Worm (Caenorhabditis elegans) whole organism, young adult: ENCODE measurements around the gene F52D1.2.
A peak's percentile ranks its signal among the peaks of the same experiment; 100 is the strongest.

Source experiments
- B0035.1 ChIP-seq: sonication (generic microtip); optimal IDR thresholded peaks from 2 replicates; lab custom pipeline; 2016; ENCODE audit warnings: missing genetic modification characterization, mild to moderate bottlenecking, missing compliant biosample characterization, missing genotype, missing genetic modification reagents
- B0336.3 ChIP-seq: fragments of 200-800 bp; sonication (Bioruptor generic); IDR thresholded peaks from 2 replicates; pipeline ENCODE4 v1.3.6; 2022; ENCODE audit warnings: missing genetic modification characterization, missing compliant biosample characterization
- C06A6.2 ChIP-seq: fragments of 200-800 bp; sonication (Bioruptor generic); conservative IDR thresholded peaks from 2 replicates; pipeline ENCODE4 v1.3.6; 2022; ENCODE audit warnings: missing genetic modification characterization, missing compliant biosample characterization
- D2030.7 ChIP-seq: fragments of 200-800 bp; sonication (Bioruptor generic); IDR thresholded peaks from 2 replicates; pipeline ENCODE4 v1.3.6; 2022; ENCODE audit warnings: missing genetic modification reagents, missing genetic modification characterization, missing compliant biosample characterization
- F23B12.7 ChIP-seq: sonication (generic microtip); optimal IDR thresholded peaks from 2 replicates; lab custom pipeline; 2017; ENCODE audit warnings: missing genetic modification characterization, mild to moderate bottlenecking, missing compliant biosample characterization, antibody characterized with exemption, moderate library complexity; ENCODE audit not compliant: insufficient read depth
- F33H1.4 ChIP-seq: fragments of 200-800 bp; sonication (Bioruptor generic); IDR thresholded peaks from 2 replicates; pipeline ENCODE4 v1.3.6; 2022; ENCODE audit warnings: missing genetic modification reagents, missing genetic modification characterization, missing compliant biosample characterization
- F37B4.10 ChIP-seq: fragments of 200-800 bp; sonication (Bioruptor generic); IDR thresholded peaks from 2 replicates; pipeline ENCODE4 v1.3.6; 2022; ENCODE audit warnings: missing genetic modification characterization, missing compliant biosample characterization
- F39B2.1 ChIP-seq: fragments of 200-800 bp; sonication (Bioruptor generic); IDR thresholded peaks from 2 replicates; pipeline ENCODE4 v1.3.6; 2022; ENCODE audit warnings: missing genetic modification reagents, missing genetic modification characterization, missing compliant biosample characterization
- F49E8.2 ChIP-seq: sonication (generic microtip); optimal IDR thresholded peaks from 3 replicates; lab custom pipeline; 2017; ENCODE audit warnings: missing genetic modification characterization, mild to moderate bottlenecking, missing compliant biosample characterization, antibody characterized with exemption, moderate library complexity; ENCODE audit not compliant: insufficient read depth
- Y53G8AR.9 ChIP-seq: fragments of 200-800 bp; sonication (Bioruptor generic); conservative IDR thresholded peaks from 2 replicates; pipeline ENCODE4 v1.3.6; 2022; ENCODE audit warnings: missing genetic modification reagents, missing genetic modification characterization, missing compliant biosample characterization
- bed-1 ChIP-seq: fragments of 200-800 bp; sonication (Bioruptor generic); IDR thresholded peaks from 2 replicates; pipeline ENCODE4 v1.3.6; 2022; ENCODE audit warnings: missing genetic modification reagents, missing genetic modification characterization, missing compliant biosample characterization
- ccch-3 ChIP-seq: fragments of 200-800 bp; sonication (Bioruptor generic); optimal IDR thresholded peaks from 2 replicates; lab custom pipeline; 2018; ENCODE audit warnings: mild to moderate bottlenecking, missing genetic modification characterization, missing compliant biosample characterization
- cebp-1 ChIP-seq, 2 experiments: fragments of 200-800 bp in 1 of 2; sonication (Bioruptor generic) in 1 of 2; sonication (generic microtip) in 1 of 2; IDR thresholded peaks in 1 of 2; optimal IDR thresholded peaks in 1 of 2; 2 replicates each; pipeline versions ENCODE4 v1.3.6 to Lab custom; 2017 to 2022; ENCODE audit warnings: missing compliant biosample characterization in 2 of 2, missing genetic modification characterization in 2 of 2, mild to moderate bottlenecking in 1 of 2, missing genetic modification reagents in 1 of 2, moderate library complexity in 1 of 2
- cebp-2 ChIP-seq: fragments of 200-800 bp; sonication (Bioruptor generic); IDR thresholded peaks from 2 replicates; pipeline ENCODE4 v1.3.6; 2022; ENCODE audit warnings: missing genetic modification characterization, missing compliant biosample characterization
- ceh-100 ChIP-seq: fragments of 200-800 bp; sonication (Bioruptor generic); IDR thresholded peaks from 2 replicates; pipeline ENCODE4 v1.3.6; 2022; ENCODE audit warnings: missing genetic modification reagents, missing genetic modification characterization, missing compliant biosample characterization
- ceh-79 ChIP-seq: sonication (generic microtip); optimal IDR thresholded peaks from 2 replicates; lab custom pipeline; 2017; ENCODE audit warnings: mild to moderate bottlenecking, missing genetic modification characterization, missing compliant biosample characterization
- dpff-1 ChIP-seq: sonication (generic microtip); optimal IDR thresholded peaks from 2 replicates; lab custom pipeline; 2017; ENCODE audit warnings: mild to moderate bottlenecking, missing genetic modification characterization, missing compliant biosample characterization
- dpl-1 ChIP-seq: fragments of 150-350 bp; optimal IDR thresholded peaks from 2 replicates; lab custom pipeline; 2014; ENCODE audit warnings: missing biosample characterization, missing genetic modification reagents, missing genetic modification characterization
- efl-1 ChIP-seq: fragments of 150-350 bp; optimal IDR thresholded peaks from 2 replicates; lab custom pipeline; 2014; ENCODE audit warnings: missing biosample characterization, missing genetic modification reagents, missing genetic modification characterization
- egl-44 ChIP-seq: fragments of 200-800 bp; sonication (Bioruptor generic); IDR thresholded peaks from 2 replicates; pipeline ENCODE4 v1.3.6; 2022; ENCODE audit warnings: missing genetic modification reagents, missing genetic modification characterization, missing compliant biosample characterization
- egrh-3 ChIP-seq: fragments of 200-800 bp; sonication (Bioruptor generic); IDR thresholded peaks from 2 replicates; pipeline ENCODE4 v1.3.6; 2022; ENCODE audit warnings: missing genetic modification reagents, missing genetic modification characterization, missing compliant biosample characterization
- ekl-4 ChIP-seq: fragments of 200-800 bp; sonication (Bioruptor generic); IDR thresholded peaks from 2 replicates; pipeline ENCODE4 v1.3.6; 2022; ENCODE audit warnings: missing genetic modification reagents, missing genetic modification characterization, missing compliant biosample characterization
- ets-4 ChIP-seq: fragments of 200-800 bp; sonication (Bioruptor generic); optimal IDR thresholded peaks from 2 replicates; lab custom pipeline; 2018; ENCODE audit warnings: mild to moderate bottlenecking, missing genetic modification characterization, missing compliant biosample characterization
- hlh-12 ChIP-seq: sonication (generic microtip); optimal IDR thresholded peaks from 2 replicates; lab custom pipeline; 2016; ENCODE audit warnings: missing genetic modification characterization, missing compliant biosample characterization
- hlh-26 ChIP-seq: fragments of 200-800 bp; sonication (Bioruptor generic); conservative IDR thresholded peaks from 2 replicates; pipeline ENCODE4 v1.3.6; 2022; ENCODE audit warnings: missing genetic modification reagents, missing genetic modification characterization, missing compliant biosample characterization
- hmg-1.2 ChIP-seq: fragments of 200-800 bp; sonication (Bioruptor generic); IDR thresholded peaks from 2 replicates; pipeline ENCODE4 v1.3.6; 2022; ENCODE audit warnings: missing genetic modification reagents, missing genetic modification characterization, missing compliant biosample characterization
- lin-26 ChIP-seq: fragments of 200-800 bp; sonication (Bioruptor generic); IDR thresholded peaks from 2 replicates; pipeline ENCODE4 v1.3.6; 2022; ENCODE audit warnings: missing genetic modification reagents, missing genetic modification characterization, missing compliant biosample characterization
- lir-1 ChIP-seq: fragments of 200-800 bp; sonication (Bioruptor generic); conservative IDR thresholded peaks from 2 replicates; pipeline ENCODE4 v1.3.6; 2022; ENCODE audit warnings: missing genetic modification reagents, missing genetic modification characterization, missing compliant biosample characterization
- lsy-27 ChIP-seq: sonication (generic microtip); optimal IDR thresholded peaks from 2 replicates; lab custom pipeline; 2017; ENCODE audit warnings: missing genetic modification characterization, mild to moderate bottlenecking, missing compliant biosample characterization, antibody characterized with exemption, missing genotype, borderline replicate concordance; ENCODE audit not compliant: insufficient read depth
- madf-8 ChIP-seq: fragments of 200-800 bp; sonication (Bioruptor generic); conservative IDR thresholded peaks from 2 replicates; pipeline ENCODE4 v1.3.6; 2022; ENCODE audit warnings: missing genetic modification reagents, missing genetic modification characterization, missing compliant biosample characterization
- nfya-2 ChIP-seq: fragments of 200-800 bp; sonication (Bioruptor generic); IDR thresholded peaks from 2 replicates; pipeline ENCODE4 v1.3.6; 2022; ENCODE audit warnings: missing genetic modification reagents, missing genetic modification characterization, missing compliant biosample characterization
- nfyb-1 ChIP-seq: fragments of 200-800 bp; sonication (Bioruptor generic); IDR thresholded peaks from 2 replicates; pipeline ENCODE4 v1.3.6; 2022; ENCODE audit warnings: missing genetic modification reagents, missing genetic modification characterization, missing compliant biosample characterization
- nhr-27 ChIP-seq: fragments of 200-800 bp; sonication (Bioruptor generic); optimal IDR thresholded peaks from 2 replicates; lab custom pipeline; 2018; ENCODE audit warnings: mild to moderate bottlenecking, missing genetic modification characterization, moderate library complexity, missing compliant biosample characterization
- rec-8 ChIP-seq, 2 experiments: sonication (generic microtip); optimal IDR thresholded peaks; 2 replicates each; lab custom pipeline; 2016; ENCODE audit warnings: mild to moderate bottlenecking in 2 of 2, missing genetic modification characterization in 2 of 2, missing genetic modification reagents in 2 of 2, missing genotype in 2 of 2, missing biosample characterization in 1 of 2, missing compliant biosample characterization in 1 of 2, moderate library complexity in 1 of 2
- rpc-1 ChIP-seq, 2 experiments: fragments of 150-350 bp in 1 of 2; sonication (generic microtip) in 1 of 2; optimal IDR thresholded peaks; 2 replicates each; lab custom pipeline; 2014 to 2018; ENCODE audit warnings: missing biosample characterization in 1 of 2, missing genetic modification characterization in 1 of 2, missing genetic modification reagents in 1 of 2, missing genotype in 1 of 2
- sdz-38 ChIP-seq: sonication (generic microtip); optimal IDR thresholded peaks from 2 replicates; lab custom pipeline; 2016; ENCODE audit warnings: missing genotype, missing genetic modification characterization, missing compliant biosample characterization
- sea-2 ChIP-seq: fragments of 200-800 bp; sonication (Bioruptor generic); IDR thresholded peaks from 2 replicates; pipeline ENCODE4 v1.3.6; 2022; ENCODE audit warnings: missing genetic modification characterization, missing compliant biosample characterization
- snpc-3.4 ChIP-seq: sonication (generic microtip); optimal IDR thresholded peaks from 2 replicates; lab custom pipeline; 2017; ENCODE audit warnings: missing genetic modification characterization, mild to moderate bottlenecking, missing compliant biosample characterization, antibody characterized with exemption, moderate library complexity, missing genotype, missing genetic modification reagents
- sptf-2 ChIP-seq: fragments of 200-800 bp; sonication (Bioruptor generic); optimal IDR thresholded peaks from 2 replicates; lab custom pipeline; 2018; ENCODE audit warnings: mild to moderate bottlenecking, missing genetic modification characterization, missing compliant biosample characterization
- tbp1 ChIP-seq: fragments of 200-800 bp; sonication (Bioruptor generic); optimal IDR thresholded peaks from 2 replicates; lab custom pipeline; 2018; ENCODE audit warnings: mild to moderate bottlenecking, missing genetic modification characterization, missing compliant biosample characterization
- tlf-1 ChIP-seq: fragments of 200-800 bp; sonication (Bioruptor generic); optimal IDR thresholded peaks from 2 replicates; lab custom pipeline; 2018; ENCODE audit warnings: mild to moderate bottlenecking, missing genetic modification characterization, missing compliant biosample characterization
- xnd-1 ChIP-seq: sonication (generic microtip); optimal IDR thresholded peaks from 2 replicates; lab custom pipeline; 2016; ENCODE audit warnings: missing genotype, missing genetic modification reagents, missing genetic modification characterization, missing compliant biosample characterization
- zfh-2 ChIP-seq: fragments of 200-800 bp; sonication (Bioruptor generic); conservative IDR thresholded peaks from 2 replicates; pipeline ENCODE4 v1.3.6; 2022; ENCODE audit warnings: missing genetic modification reagents, missing genetic modification characterization, missing compliant biosample characterization
- ztf-18 ChIP-seq: sonication (generic microtip); optimal IDR thresholded peaks from 2 replicates; lab custom pipeline; 2016; ENCODE audit warnings: missing genotype, mild to moderate bottlenecking, missing genetic modification characterization, missing compliant biosample characterization
- ztf-22 ChIP-seq: fragments of 200-800 bp; sonication (Bioruptor generic); optimal IDR thresholded peaks from 2 replicates; lab custom pipeline; 2018; ENCODE audit warnings: mild to moderate bottlenecking, missing genetic modification characterization, moderate library complexity, missing compliant biosample characterization
- ztf-25 ChIP-seq: fragments of 200-800 bp; sonication (Bioruptor generic); IDR thresholded peaks from 2 replicates; pipeline ENCODE4 v1.3.6; 2022; ENCODE audit warnings: missing genetic modification reagents, missing genetic modification characterization, missing compliant biosample characterization
- ztf-26 ChIP-seq: sonication (generic microtip); optimal IDR thresholded peaks from 2 replicates; lab custom pipeline; 2017; ENCODE audit warnings: missing genetic modification characterization, missing compliant biosample characterization
- ztf-6 ChIP-seq: fragments of 200-800 bp; sonication (Bioruptor generic); IDR thresholded peaks from 2 replicates; pipeline ENCODE4 v1.3.6; 2022; ENCODE audit warnings: missing genetic modification reagents, missing genetic modification characterization, missing compliant biosample characterization

Gene F52D1.2

ce11 chrX:461623-462022, 11.6 kb upstream of the F52D1.2 start:
- no peak for TF ChIP-seq ets-4 (GFP tag; lab: Kevin White, UChicago)
- no peak for TF ChIP-seq rec-8 (tag; optimal IDR thresholded peaks at IDR 0.05; lab: Kevin White, UChicago)
- TF ChIP-seq Y53G8AR.9 (GFP tag; lab: Robert Waterston, UW), result no peak
- TF ChIP-seq hlh-12 (tag; lab: Kevin White, UChicago), result no peak
- TF ChIP-seq zfh-2 (GFP tag; lab: Robert Waterston, UW), result peak; percentile 88
- TF ChIP-seq xnd-1 (tag; lab: Kevin White, UChicago), result no peak
- TF ChIP-seq ztf-26, result no peak
- TF ChIP-seq dpl-1 (GFP tag; lab: Kevin White, UChicago), result no peak
- TF ChIP-seq cebp-1 (GFP tag; IDR thresholded peaks at IDR 0.05; lab: Robert Waterston, UW), result no peak
- no peak for TF ChIP-seq cebp-1 (tag; optimal IDR thresholded peaks at IDR 0.05; lab: Kevin White, UChicago)
- no peak for TF ChIP-seq ztf-22 (GFP tag; lab: Kevin White, UChicago)
- no peak for TF ChIP-seq snpc-3.4 (tag; lab: Kevin White, UChicago)
- TF ChIP-seq ekl-4 (GFP tag; lab: Robert Waterston, UW), result no peak
- TF ChIP-seq hlh-26, result no peak
- TF ChIP-seq nfyb-1 (GFP tag; lab: Robert Waterston, UW), result no peak
- TF ChIP-seq ztf-25 (GFP tag; lab: Robert Waterston, UW), result no peak
- TF ChIP-seq nhr-27, result no peak
- no peak for TF ChIP-seq ccch-3 (GFP tag; lab: Kevin White, UChicago)
- no peak for TF ChIP-seq ceh-100 (GFP tag; lab: Robert Waterston, UW)
- TF ChIP-seq egl-44 (GFP tag; lab: Robert Waterston, UW), result peak; percentile 30; the same call in 1 of the 2 replicates
- TF ChIP-seq sptf-2 (GFP tag; lab: Kevin White, UChicago), result peak; percentile 3
- no peak for TF ChIP-seq bed-1 (GFP tag; lab: Robert Waterston, UW)
- no peak for TF ChIP-seq F49E8.2
- no peak for TF ChIP-seq sea-2
- TF ChIP-seq F23B12.7, result no peak
- no peak for TF ChIP-seq tbp1 (GFP tag; lab: Kevin White, UChicago)
- TF ChIP-seq rpc-1 (optimal IDR thresholded peaks at IDR 0.05; lab: Kevin White, UChicago), result no peak
- no peak for TF ChIP-seq rpc-1 (tag; optimal IDR thresholded peaks at IDR 0.05; lab: Kevin White, UChicago)
- TF ChIP-seq ztf-18 (tag; lab: Kevin White, UChicago), result no peak
- TF ChIP-seq cebp-2 (GFP tag; lab: Robert Waterston, UW), result 0 out of 2 replicates have a peak, but pooled peaks have one; percentile 45
- no peak for TF ChIP-seq efl-1
- 0 out of 2 replicates have a peak, but pooled peaks have one; percentile 37 for TF ChIP-seq F37B4.10 (GFP tag; lab: Robert Waterston, UW)
- TF ChIP-seq dpff-1 (tag; lab: Kevin White, UChicago), result no peak
- TF ChIP-seq B0336.3, result no peak
- no peak for TF ChIP-seq F39B2.1 (GFP tag; lab: Robert Waterston, UW)
- TF ChIP-seq lir-1 (GFP tag; lab: Robert Waterston, UW), result no peak
- no peak for TF ChIP-seq ceh-79
- no peak for TF ChIP-seq D2030.7
- no peak for TF ChIP-seq madf-8 (GFP tag; lab: Robert Waterston, UW)
- no peak for TF ChIP-seq sdz-38 (tag; lab: Kevin White, UChicago)
- TF ChIP-seq tlf-1 (GFP tag; lab: Kevin White, UChicago), result no peak
- TF ChIP-seq C06A6.2 (GFP tag; lab: Robert Waterston, UW), result no peak
- TF ChIP-seq nfya-2 (GFP tag; lab: Robert Waterston, UW), result no peak
- peak; percentile 80; the same call in 1 of the 2 replicates for TF ChIP-seq egrh-3
- TF ChIP-seq B0035.1 (tag; lab: Kevin White, UChicago), result no peak
- no peak for TF ChIP-seq lsy-27 (tag; lab: Kevin White, UChicago)
- TF ChIP-seq hmg-1.2 (GFP tag; lab: Robert Waterston, UW), result no peak
- no peak for TF ChIP-seq F33H1.4 (GFP tag; lab: Robert Waterston, UW)
- no peak for TF ChIP-seq lin-26 (GFP tag; lab: Robert Waterston, UW)
- no peak for TF ChIP-seq ztf-6 (GFP tag; lab: Robert Waterston, UW)
